Fruit fly (Drosophila melanogaster) whole organism, embryonic: ENCODE measurements around the gene Tfb4.

Source experiments
- CG10321 ChIP-seq: fragments of 200-800 bp; sonication (Bioruptor generic); IDR thresholded peaks from 2 replicates; pipeline ENCODE4 v1.3.6; 2022; ENCODE audit warnings: missing biosample characterization, missing genetic modification characterization
- CG11398 ChIP-seq: fragments of 200-800 bp; sonication (Bioruptor generic); optimal IDR thresholded peaks from 2 replicates; lab custom pipeline; 2016; ENCODE audit warnings: missing biosample characterization, missing genetic modification characterization
- CG12769 ChIP-seq: fragments of 200-800 bp; sonication (Bioruptor generic); optimal IDR thresholded peaks from 2 replicates; lab custom pipeline; 2019; ENCODE audit warnings: missing biosample characterization, mild to moderate bottlenecking, missing genetic modification characterization, moderate library complexity
- CG13775 ChIP-seq: fragments of 200-800 bp; sonication (Bioruptor generic); optimal IDR thresholded peaks from 3 replicates; lab custom pipeline; 2017; ENCODE audit warnings: missing biosample characterization, mild to moderate bottlenecking, missing genetic modification characterization
- CG15479 ChIP-seq: fragments of 200-800 bp; sonication (Bioruptor generic); optimal IDR thresholded peaks from 3 replicates; lab custom pipeline; 2019; ENCODE audit warnings: missing biosample characterization, mild to moderate bottlenecking, missing genetic modification characterization, moderate library complexity
- CG17186 ChIP-seq: fragments of 200-800 bp; sonication (Bioruptor generic); optimal IDR thresholded peaks from 3 replicates; lab custom pipeline; 2017; ENCODE audit warnings: missing biosample characterization, missing genetic modification reagents, missing genetic modification characterization
- CG30020 ChIP-seq: fragments of 200-800 bp; optimal IDR thresholded peaks from 2 replicates; lab custom pipeline; 2019; ENCODE audit warnings: missing biosample characterization, mild to moderate bottlenecking, missing genetic modification characterization, moderate library complexity
- CG31441 ChIP-seq: fragments of 200-800 bp; sonication (Bioruptor generic); IDR thresholded peaks from 2 replicates; pipeline ENCODE4 v1.3.6; 2022; ENCODE audit warnings: missing biosample characterization, missing genetic modification characterization
- CG3726 ChIP-seq: fragments of 200-800 bp; sonication (Bioruptor generic); IDR thresholded peaks from 3 replicates; pipeline ENCODE4, ENCODE4 v1.3.6; 2022; ENCODE audit warnings: missing biosample characterization, missing genetic modification characterization
- CG4282 ChIP-seq: fragments of 200-800 bp; sonication (Bioruptor generic); optimal IDR thresholded peaks from 2 replicates; lab custom pipeline; 2016; ENCODE audit warnings: missing biosample characterization, missing genetic modification characterization
- CG6272 ChIP-seq: fragments of 200-800 bp; sonication (Bioruptor generic); IDR thresholded peaks from 2 replicates; pipeline ENCODE4 v1.3.6; 2022; ENCODE audit warnings: missing biosample characterization, missing genetic modification characterization
- CG9215 ChIP-seq: fragments of 200-800 bp; sonication (Bioruptor generic); IDR thresholded peaks from 2 replicates; pipeline ENCODE4 v1.3.6; 2022; ENCODE audit warnings: missing biosample characterization, missing genetic modification characterization
- CG9797 ChIP-seq: fragments of 200-800 bp; sonication (Bioruptor generic); optimal IDR thresholded peaks from 3 replicates; lab custom pipeline; 2018; ENCODE audit warnings: missing biosample characterization, mild to moderate bottlenecking, missing genetic modification characterization
- CTCF ChIP-seq: fragments of 200-800 bp; sonication (Bioruptor generic); optimal IDR thresholded peaks from 2 replicates; lab custom pipeline; 2017; ENCODE audit warnings: missing biosample characterization, mild to moderate bottlenecking, missing genetic modification characterization, moderate library complexity
- Chrac-16 ChIP-seq: fragments of 200-800 bp; sonication (Bioruptor generic); optimal IDR thresholded peaks from 3 replicates; lab custom pipeline; 2016; ENCODE audit warnings: missing biosample characterization, missing genetic modification characterization
- Dbx ChIP-seq: fragments of 200-800 bp; sonication (Bioruptor generic); IDR thresholded peaks from 3 replicates; pipeline ENCODE4 v1.3.6; 2022; ENCODE audit warnings: missing biosample characterization, missing genetic modification characterization
- Dek ChIP-seq: fragments of 200-800 bp; sonication (Bioruptor generic); optimal IDR thresholded peaks from 3 replicates; lab custom pipeline; 2019; ENCODE audit warnings: missing biosample characterization, mild to moderate bottlenecking, missing genetic modification characterization, moderate library complexity
- Dip3 ChIP-seq: fragments of 200-800 bp; sonication (Bioruptor generic); optimal IDR thresholded peaks from 3 replicates; lab custom pipeline; 2016; ENCODE audit warnings: missing biosample characterization, missing genetic modification characterization
- Doc3 ChIP-seq: fragments of 200-800 bp; sonication (Bioruptor generic); IDR thresholded peaks from 3 replicates; pipeline ENCODE4 v1.3.6; 2022; ENCODE audit warnings: missing biosample characterization, missing genetic modification characterization; ENCODE audit not compliant: partially characterized antibody
- Fer3 ChIP-seq: fragments of 200-800 bp; sonication (Bioruptor generic); optimal IDR thresholded peaks from 2 replicates; lab custom pipeline; 2018; ENCODE audit warnings: missing biosample characterization, mild to moderate bottlenecking, missing genetic modification characterization, moderate library complexity
- Lhr ChIP-seq: fragments of 200-800 bp; sonication (Bioruptor generic); optimal IDR thresholded peaks from 3 replicates; lab custom pipeline; 2017; ENCODE audit warnings: mild to moderate bottlenecking, missing biosample characterization, missing genetic modification reagents, missing genetic modification characterization
- Lim3 ChIP-seq: fragments of 200-800 bp; sonication (Bioruptor generic); IDR thresholded peaks from 2 replicates; pipeline ENCODE4 v1.3.6; 2022; ENCODE audit warnings: missing biosample characterization, missing genetic modification characterization
- Max ChIP-seq: fragments of 200-800 bp; sonication (Bioruptor generic); optimal IDR thresholded peaks from 2 replicates; lab custom pipeline; 2016; ENCODE audit warnings: missing biosample characterization, mild to moderate bottlenecking, missing genetic modification characterization
- Mrtf ChIP-seq: fragments of 200-800 bp; sonication (Bioruptor generic); IDR thresholded peaks from 3 replicates; pipeline ENCODE4 v1.3.6; 2022; ENCODE audit warnings: missing biosample characterization, missing genetic modification characterization
- Optix ChIP-seq: fragments of 200-800 bp; sonication (Bioruptor generic); IDR thresholded peaks from 3 replicates; pipeline ENCODE4 v1.3.6; 2022; ENCODE audit warnings: missing biosample characterization, missing genetic modification characterization
- Sin3A ChIP-seq: fragments of >200 bp; optimal IDR thresholded peaks from 2 replicates; lab custom pipeline; 2018
- cas ChIP-seq: fragments of 200-800 bp; sonication (Bioruptor generic); IDR thresholded peaks from 2 replicates; pipeline ENCODE4 v1.3.6; 2022; ENCODE audit warnings: missing biosample characterization, missing genetic modification characterization
- dysf ChIP-seq: fragments of 200-800 bp; sonication (Bioruptor generic); IDR thresholded peaks from 3 replicates; pipeline ENCODE4 v1.3.6; 2022; ENCODE audit warnings: missing biosample characterization, missing genetic modification characterization
- ftz-f1 ChIP-seq: fragments of 200-800 bp; sonication (Bioruptor generic); optimal IDR thresholded peaks from 2 replicates; lab custom pipeline; 2016; ENCODE audit warnings: missing biosample characterization, missing genetic modification characterization
- hbn ChIP-seq: fragments of 200-800 bp; sonication (Bioruptor generic); IDR thresholded peaks from 2 replicates; pipeline ENCODE4 v1.3.6; 2022; ENCODE audit warnings: missing biosample characterization, missing genetic modification characterization; ENCODE audit not compliant: partially characterized antibody
- klu ChIP-seq: fragments of 200-800 bp; sonication (Bioruptor generic); IDR thresholded peaks from 2 replicates; pipeline ENCODE4 v1.3.6; 2022; ENCODE audit warnings: missing biosample characterization, missing genetic modification characterization
- knrl ChIP-seq: fragments of 200-800 bp; sonication (Bioruptor generic); IDR thresholded peaks from 3 replicates; pipeline ENCODE4 v1.3.6; 2022; ENCODE audit warnings: missing biosample characterization, missing genetic modification characterization; ENCODE audit not compliant: partially characterized antibody
- lov ChIP-seq, 2 experiments: fragments of 200-800 bp in 1 of 2; fragments of >200 bp in 1 of 2; sonication (Bioruptor generic) in 1 of 2; IDR thresholded peaks in 1 of 2; optimal IDR thresholded peaks in 1 of 2; 2 replicates in 1 of 2; 3 replicates in 1 of 2; pipeline versions ENCODE4 v1.3.6 to Lab custom; 2017 to 2022; ENCODE audit warnings: missing biosample characterization in 1 of 2, missing genetic modification characterization in 1 of 2
- nau ChIP-seq: fragments of 200-800 bp; sonication (Bioruptor generic); optimal IDR thresholded peaks from 3 replicates; lab custom pipeline; 2017; ENCODE audit warnings: missing biosample characterization, mild to moderate bottlenecking, missing genetic modification characterization, missing genetic modification reagents
- oc ChIP-seq: fragments of 200-800 bp; sonication (Bioruptor generic); optimal IDR thresholded peaks from 2 replicates; lab custom pipeline; 2018; ENCODE audit warnings: missing biosample characterization, mild to moderate bottlenecking, missing genetic modification characterization, moderate library complexity
- pan ChIP-seq, 4 experiments: fragments of >200 bp in 3 of 4; fragments of 200-800 bp in 1 of 4; sonication (Bioruptor generic) in 1 of 4; optimal IDR thresholded peaks in 3 of 4; IDR thresholded peaks in 1 of 4; 2 replicates each; pipeline versions ENCODE4 v1.3.6 to Lab custom; 2017 to 2022; ENCODE audit warnings: missing biosample characterization in 2 of 4, missing genetic modification characterization in 2 of 4, mixed read lengths in 1 of 4
- phol ChIP-seq: fragments of 200-800 bp; sonication (Bioruptor generic); optimal IDR thresholded peaks from 3 replicates; lab custom pipeline; 2018; ENCODE audit warnings: missing biosample characterization, mild to moderate bottlenecking, missing genetic modification characterization, moderate library complexity
- pita ChIP-seq: fragments of 200-800 bp; sonication (Bioruptor generic); optimal IDR thresholded peaks from 2 replicates; lab custom pipeline; 2017; ENCODE audit warnings: missing biosample characterization, mild to moderate bottlenecking, missing genetic modification characterization
- pnt ChIP-seq: fragments of 200-800 bp; sonication (Bioruptor generic); optimal IDR thresholded peaks from 3 replicates; lab custom pipeline; 2016; ENCODE audit warnings: missing biosample characterization, missing genetic modification characterization
- pum ChIP-seq: fragments of 200-800 bp; sonication (Bioruptor generic); optimal IDR thresholded peaks from 2 replicates; lab custom pipeline; 2016; ENCODE audit warnings: missing biosample characterization, missing genetic modification characterization
- run ChIP-seq: fragments of 200-800 bp; sonication (Bioruptor generic); optimal IDR thresholded peaks from 3 replicates; lab custom pipeline; 2018; ENCODE audit warnings: missing biosample characterization, mild to moderate bottlenecking, missing genetic modification characterization
- sd ChIP-seq: fragments of 200-800 bp; sonication (Bioruptor generic); optimal IDR thresholded peaks from 3 replicates; lab custom pipeline; 2018; ENCODE audit warnings: missing biosample characterization, mild to moderate bottlenecking, missing genetic modification characterization, moderate library complexity
- sens-2 ChIP-seq: fragments of 200-800 bp; sonication (Bioruptor generic); IDR thresholded peaks from 2 replicates; pipeline ENCODE4 v1.3.6; 2022; ENCODE audit warnings: missing biosample characterization, missing genetic modification characterization
- toy ChIP-seq: fragments of 200-800 bp; sonication (Bioruptor generic); IDR thresholded peaks from 2 replicates; pipeline ENCODE4 v1.3.6; 2022; ENCODE audit warnings: missing biosample characterization, missing genetic modification characterization
- ttk ChIP-seq: fragments of 200-800 bp; sonication (Bioruptor generic); IDR thresholded peaks from 2 replicates; pipeline ENCODE4 v2.1.2; 2022; ENCODE audit warnings: missing biosample characterization, missing genetic modification characterization
- twi ChIP-seq: fragments of 200-800 bp; optimal IDR thresholded peaks from 2 replicates; lab custom pipeline; 2019; ENCODE audit warnings: missing biosample characterization, mild to moderate bottlenecking, missing genetic modification characterization, moderate library complexity
- usp ChIP-seq: fragments of >200 bp; optimal IDR thresholded peaks from 2 replicates; lab custom pipeline; 2017; ENCODE audit warnings: missing biosample characterization, missing genetic modification characterization
- vfl ChIP-seq: fragments of 200-800 bp; sonication (Bioruptor generic); optimal IDR thresholded peaks from 2 replicates; lab custom pipeline; 2016; ENCODE audit warnings: missing biosample characterization, missing genetic modification characterization
- z ChIP-seq: fragments of 200-800 bp; sonication (Bioruptor generic); IDR thresholded peaks from 3 replicates; pipeline ENCODE4 v1.3.6; 2022; ENCODE audit warnings: missing biosample characterization, missing genetic modification characterization

Tfb4 gene

DNA sequence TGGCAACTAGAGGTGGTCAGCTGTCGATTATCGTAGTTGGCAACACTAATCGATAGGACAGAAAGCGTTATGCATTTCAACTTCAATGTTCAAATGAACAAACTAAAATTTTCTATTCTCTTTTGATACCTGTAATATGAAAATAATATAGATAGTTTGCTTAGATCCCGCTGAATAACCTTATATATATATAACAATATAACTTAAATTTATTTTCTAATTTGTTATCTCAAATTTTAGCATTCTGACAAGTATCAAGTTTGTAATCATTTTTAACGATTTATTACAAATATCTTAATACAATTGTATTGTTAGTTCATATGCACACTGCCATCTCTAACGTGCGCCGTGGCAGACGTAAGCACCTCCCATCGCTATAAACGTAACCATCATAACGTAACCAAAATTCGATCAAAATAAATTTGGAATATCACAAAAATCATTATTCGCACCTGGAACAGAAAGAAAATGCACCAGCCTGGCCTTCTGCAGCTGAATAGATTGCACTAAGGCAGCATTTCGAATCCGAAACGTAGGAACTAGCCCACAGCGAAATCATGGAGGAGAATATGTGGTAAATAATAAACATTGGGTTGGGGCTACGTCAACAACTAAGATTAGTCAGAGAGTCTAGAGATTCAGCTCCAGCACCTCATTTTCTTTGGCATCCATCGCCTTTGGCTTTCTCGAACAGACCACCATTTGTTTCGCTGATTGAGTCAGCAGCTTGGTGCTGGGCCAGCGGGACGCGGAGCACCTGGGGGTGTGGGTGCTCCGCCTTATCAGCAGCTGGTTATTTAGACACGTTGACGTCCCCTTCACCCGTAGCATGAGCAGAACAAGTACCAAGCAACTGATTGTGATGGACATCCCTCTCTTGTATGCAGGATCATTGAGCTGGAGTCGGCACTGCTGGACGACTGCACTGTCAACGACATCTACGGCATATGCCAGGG is 21.3 kb downstream of the Tfb4 start, which contains the start of the genes Pino and TBC1D23 (continued):
- no peak for TF ChIP-seq toy (GFP tag; lab: Robert Waterston, UW)
- TF ChIP-seq cas (GFP tag; lab: Robert Waterston, UW), result no peak
- TF ChIP-seq Max (GFP tag; lab: Kevin White, UChicago), result peak; percentile 29
- TF ChIP-seq ttk (GFP tag; lab: Robert Waterston, UW), result peak; percentile 59; the same call in 1 of the 2 replicates
- no peak for TF ChIP-seq CG15479
- peak; percentile 84 for TF ChIP-seq Dbx (GFP tag; lab: Robert Waterston, UW)
- no peak for TF ChIP-seq oc (tag; lab: Kevin White, UChicago)
- TF ChIP-seq CG17186 (GFP tag; lab: Kevin White, UChicago), result peak; percentile 69
- peak; percentile 9 for TF ChIP-seq pum (GFP tag; lab: Kevin White, UChicago)
- peak; percentile 49 for TF ChIP-seq twi (tag; lab: Kevin White, UChicago)
- peak; percentile 84 for TF ChIP-seq CG31441
- TF ChIP-seq pan (optimal IDR thresholded peaks at IDR 0.05; lab: Kevin White, UChicago), result no peak
- TF ChIP-seq pan (GFP tag; optimal IDR thresholded peaks at IDR 0.05 in 1 of 2, IDR thresholded peaks at IDR 0.05 in 1 of 2), result peak in 1 of 2 experiments; percentile 77
- TF ChIP-seq CG10321 (GFP tag; lab: Robert Waterston, UW), result no peak
- peak; percentile 69 for TF ChIP-seq Dek
- TF ChIP-seq CG11398, result no peak
- TF ChIP-seq Lim3 (GFP tag; lab: Robert Waterston, UW), result no peak
- TF ChIP-seq vfl (GFP tag; lab: Kevin White, UChicago), result peak; percentile 76
- no peak for TF ChIP-seq CG4282
- TF ChIP-seq Chrac-16 (GFP tag; lab: Kevin White, UChicago), result peak; percentile 73
- no peak for TF ChIP-seq ftz-f1 (GFP tag; lab: Kevin White, UChicago)
- TF ChIP-seq CG3726 (GFP tag; lab: Robert Waterston, UW), result no peak
- TF ChIP-seq Doc3 (GFP tag; lab: Robert Waterston, UW), result peak; percentile 64
- TF ChIP-seq pita (GFP tag; lab: Kevin White, UChicago), result no peak
- peak; percentile 25 for TF ChIP-seq pnt (GFP tag; lab: Kevin White, UChicago)
- no peak for TF ChIP-seq nau
- no peak for TF ChIP-seq Sin3A
- peak; percentile 65 for TF ChIP-seq CG6272 (GFP tag; lab: Robert Waterston, UW)
- TF ChIP-seq run (tag; lab: Kevin White, UChicago), result no peak
- no peak for TF ChIP-seq Optix (GFP tag; lab: Robert Waterston, UW)
- peak; percentile 80 for TF ChIP-seq phol
- TF ChIP-seq z (GFP tag; lab: Robert Waterston, UW), result no peak
- TF ChIP-seq knrl (GFP tag; lab: Robert Waterston, UW), result peak; percentile 84
- peak; percentile 20 for TF ChIP-seq sd (tag; lab: Kevin White, UChicago)
- TF ChIP-seq dysf, result peak; percentile 79
- no peak for TF ChIP-seq lov (optimal IDR thresholded peaks at IDR 0.05; lab: Kevin White, UChicago)
- 0 out of 3 replicates have a peak, but pooled peaks have one; percentile 23 for TF ChIP-seq lov (GFP tag; IDR thresholded peaks at IDR 0.05; lab: Robert Waterston, UW)
- peak; percentile 75 for TF ChIP-seq CG13775 (GFP tag; lab: Kevin White, UChicago)
- no peak for TF ChIP-seq usp (GFP tag; lab: Kevin White, UChicago)
- TF ChIP-seq Fer3, result peak; percentile 59
- TF ChIP-seq CG9797 (GFP tag; lab: Kevin White, UChicago), result peak; percentile 1
- peak; percentile 4 for TF ChIP-seq Lhr (GFP tag; lab: Kevin White, UChicago)
- peak; percentile 48 for TF ChIP-seq hbn (GFP tag; lab: Robert Waterston, UW)
- TF ChIP-seq Mrtf (GFP tag; lab: Robert Waterston, UW), result peak; percentile 50; the same call in 2 of the 3 replicates
- TF ChIP-seq sens-2 (GFP tag; lab: Robert Waterston, UW), result no peak
- TF ChIP-seq CG30020 (tag; lab: Kevin White, UChicago), result peak; percentile 72
- TF ChIP-seq Dip3 (GFP tag; lab: Kevin White, UChicago), result peak; percentile 41
- TF ChIP-seq klu, result peak; percentile 62; the same call in 1 of the 2 replicates
- no peak for TF ChIP-seq CTCF
- TF ChIP-seq CG9215 (GFP tag; lab: Robert Waterston, UW), result peak; percentile 75
- peak; percentile 63 for TF ChIP-seq CG12769 (tag; lab: Kevin White, UChicago)
